Worm (Caenorhabditis elegans): ENCODE results near the gene rpl-22.

Gene rpl-22

ce11 chrII:5061794-5062368 is 6.5 kb downstream of the rpl-22 start, which contains the start of gene smc-5:
Gene smc-5 (plus strand): TSS chrII:5062125.
- peak; percentile 10 for TF ChIP-seq lin-11 (tag; optimal IDR thresholded peaks at IDR 0.05)
- TF ChIP-seq nhr-21 (tag; optimal IDR thresholded peaks at IDR 0.05) = peak; percentile 28
- TF ChIP-seq nhr-237 (tag; optimal IDR thresholded peaks at IDR 0.05) = no peak
- TF ChIP-seq sma-3 (GFP tag; optimal IDR thresholded peaks at IDR 0.05) = peak; percentile 69
- TF ChIP-seq lin-13 (GFP tag; optimal IDR thresholded peaks at IDR 0.05) = peak; percentile 78
- no peak for TF ChIP-seq mab-5 (tag; optimal IDR thresholded peaks at IDR 0.05)
- peak; percentile 82 for TF ChIP-seq snpc-4 (tag; optimal IDR thresholded peaks at IDR 0.05)
- peak; percentile 77 for TF ChIP-seq crh-2 (tag; optimal IDR thresholded peaks at IDR 0.05)
- peak; percentile 83 for TF ChIP-seq C34F6.9 (tag; optimal IDR thresholded peaks at IDR 0.05)
- TF ChIP-seq gmeb-1 (tag; optimal IDR thresholded peaks at IDR 0.05) = peak; percentile 80
- no peak for TF ChIP-seq skn-1 (tag; optimal IDR thresholded peaks at IDR 0.05)
- peak; percentile 40 for TF ChIP-seq fos-1 (tag; optimal IDR thresholded peaks at IDR 0.05)
- peak; percentile 9 for TF ChIP-seq blmp-1 (tag; optimal IDR thresholded peaks at IDR 0.05; ENCODE audit: insufficient read depth)
- no peak for TF ChIP-seq elt-3 (tag; optimal IDR thresholded peaks at IDR 0.05)
- peak; percentile 50 to 88 for TF ChIP-seq lsy-2 (tag; optimal IDR thresholded peaks at IDR 0.05)
- peak; percentile 94 for TF ChIP-seq unc-55 (GFP tag; optimal IDR thresholded peaks at IDR 0.05)
- no peak for TF ChIP-seq sem-4 (tag; optimal IDR thresholded peaks at IDR 0.05)
- TF ChIP-seq nhr-11 (tag; optimal IDR thresholded peaks at IDR 0.05) = no peak
- TF ChIP-seq egl-27 (tag; optimal IDR thresholded peaks at IDR 0.05) = no peak
- no peak for TF ChIP-seq ama-1 (optimal IDR thresholded peaks at IDR 0.05)
- TF ChIP-seq sma-9 (GFP tag; optimal IDR thresholded peaks at IDR 0.05) = peak; percentile 62
- TF ChIP-seq sma-9 (tag; optimal IDR thresholded peaks at IDR 0.05) = no peak
- no peak for TF ChIP-seq Y55F3AM.14 (GFP tag; optimal IDR thresholded peaks at IDR 0.05)
- TF ChIP-seq nhr-129 (tag; optimal IDR thresholded peaks at IDR 0.05) = peak; percentile 78

ce11 chrII:5066967-5067366 is 11.6 kb downstream of the rpl-22 start:
- no peak for TF ChIP-seq nhr-129 (tag; optimal IDR thresholded peaks at IDR 0.05)
- TF ChIP-seq ceh-82 (tag; optimal IDR thresholded peaks at IDR 0.05) = no peak
- no peak for TF ChIP-seq R02D3.7 (tag; optimal IDR thresholded peaks at IDR 0.05)
- no peak for TF ChIP-seq nhr-6 (tag; optimal IDR thresholded peaks at IDR 0.05)
- no peak for TF ChIP-seq dmd-4 (tag; optimal IDR thresholded peaks at IDR 0.05)
- no peak for TF ChIP-seq lin-11 (tag; optimal IDR thresholded peaks at IDR 0.05)
- no peak for TF ChIP-seq sem-4 (tag; optimal IDR thresholded peaks at IDR 0.05)
- no peak for TF ChIP-seq ZK546.5 (tag; optimal IDR thresholded peaks at IDR 0.05)
- TF ChIP-seq ceh-16 (tag; optimal IDR thresholded peaks at IDR 0.05) = no peak
- no peak for TF ChIP-seq lsy-2 (tag; optimal IDR thresholded peaks at IDR 0.05)
- TF ChIP-seq sma-9 (GFP tag; optimal IDR thresholded peaks at IDR 0.05) = no peak
- no peak for TF ChIP-seq sma-9 (tag; optimal IDR thresholded peaks at IDR 0.05)
- TF ChIP-seq Y55F3AM.14 (GFP tag; optimal IDR thresholded peaks at IDR 0.05) = no peak
- TF ChIP-seq F13H6.1 (tag; optimal IDR thresholded peaks at IDR 0.05) = no peak

ce11 chrII:5067927-5068326 is 12.5 kb downstream of the rpl-22 start, which contains the start of gene C27A2.8:
Gene C27A2.8 (minus strand): TSS chrII:5068043.
- no peak for TF ChIP-seq ZK546.5 (tag; optimal IDR thresholded peaks at IDR 0.05)
- no peak for TF ChIP-seq nhr-25 (tag; optimal IDR thresholded peaks at IDR 0.05)
- no peak for TF ChIP-seq ztf-4 (tag; optimal IDR thresholded peaks at IDR 0.05)
- no peak for TF ChIP-seq R02D3.7 (tag; optimal IDR thresholded peaks at IDR 0.05)
- no peak for TF ChIP-seq ceh-16 (tag; optimal IDR thresholded peaks at IDR 0.05)
- no peak for TF ChIP-seq unc-62 (GFP tag; optimal IDR thresholded peaks at IDR 0.05)
- no peak for TF ChIP-seq crh-2 (tag; optimal IDR thresholded peaks at IDR 0.05)
- TF ChIP-seq lin-13 (GFP tag; optimal IDR thresholded peaks at IDR 0.05) = no peak
- no peak for TF ChIP-seq nhr-129 (tag; optimal IDR thresholded peaks at IDR 0.05)
- no peak for TF ChIP-seq nhr-21 (tag; optimal IDR thresholded peaks at IDR 0.05)
- TF ChIP-seq blmp-1 (tag; optimal IDR thresholded peaks at IDR 0.05; ENCODE audit: insufficient read depth) = no peak

ce11 chrII:5069525-5069924 is 14.1 kb downstream of the rpl-22 start, which contains the start of gene idpb-2:
Gene idpb-2 (minus strand): TSS chrII:5069625.
- no peak for TF ChIP-seq mab-5 (tag; optimal IDR thresholded peaks at IDR 0.05)
- TF ChIP-seq R02D3.7 (tag; optimal IDR thresholded peaks at IDR 0.05) = no peak
- no peak for TF ChIP-seq mbf-1 (tag; optimal IDR thresholded peaks at IDR 0.05)
- no peak for TF ChIP-seq egl-27 (tag; optimal IDR thresholded peaks at IDR 0.05)
- no peak for TF ChIP-seq zag-1 (tag; optimal IDR thresholded peaks at IDR 0.05)
- no peak for TF ChIP-seq crh-2 (tag; optimal IDR thresholded peaks at IDR 0.05)
- no peak for TF ChIP-seq ztf-11 (tag; optimal IDR thresholded peaks at IDR 0.05)
- TF ChIP-seq nhr-23 (tag; optimal IDR thresholded peaks at IDR 0.05) = no peak
- TF ChIP-seq C34F6.9 (tag; optimal IDR thresholded peaks at IDR 0.05) = no peak
- no peak for TF ChIP-seq peb-1 (tag; optimal IDR thresholded peaks at IDR 0.05)
- TF ChIP-seq sem-4 (tag; optimal IDR thresholded peaks at IDR 0.05) = no peak
- TF ChIP-seq snpc-4 (tag; optimal IDR thresholded peaks at IDR 0.05) = no peak
- no peak for TF ChIP-seq blmp-1 (tag; optimal IDR thresholded peaks at IDR 0.05; ENCODE audit: insufficient read depth)
- TF ChIP-seq Y55F3AM.14 (GFP tag; optimal IDR thresholded peaks at IDR 0.05) = no peak
- no peak for TF ChIP-seq nhr-10 (tag; optimal IDR thresholded peaks at IDR 0.05)

Data from whole organism, L2 larva.